Worm (Caenorhabditis elegans) whole organism, late embryonic: ENCODE measurements around the gene C01G6.3.
A peak's percentile ranks its signal among the peaks of the same experiment; 100 is the strongest.

Experiments used
- C08G9.2 ChIP-seq: sonication (generic microtip); optimal IDR thresholded peaks from 2 replicates; lab custom pipeline; 2016; ENCODE audit warnings: mild to moderate bottlenecking, missing genetic modification characterization, moderate library complexity, missing compliant biosample characterization
- C38D4.7 ChIP-seq: fragments of 200-800 bp; sonication (Bioruptor generic); optimal IDR thresholded peaks from 2 replicates; lab custom pipeline; 2018; ENCODE audit warnings: mild to moderate bottlenecking, missing genetic modification characterization, moderate library complexity, missing compliant biosample characterization
- K02D7.2 ChIP-seq: sonication (generic microtip); optimal IDR thresholded peaks from 2 replicates; lab custom pipeline; 2017; ENCODE audit warnings: mild to moderate bottlenecking, missing genetic modification characterization, missing compliant biosample characterization
- K09A11.1 ChIP-seq: sonication (generic microtip); optimal IDR thresholded peaks from 2 replicates; lab custom pipeline; 2017; ENCODE audit warnings: antibody characterized with exemption, mild to moderate bottlenecking, missing genetic modification characterization, missing compliant biosample characterization; ENCODE audit not compliant: insufficient read depth
- T23F11.4 ChIP-seq: fragments of 200-800 bp; sonication (Bioruptor generic); optimal IDR thresholded peaks from 2 replicates; lab custom pipeline; 2018; ENCODE audit warnings: mild to moderate bottlenecking, missing genetic modification characterization, missing compliant biosample characterization
- ahr-1 ChIP-seq: sonication (generic microtip); optimal IDR thresholded peaks from 2 replicates; lab custom pipeline; 2016; ENCODE audit warnings: missing genetic modification characterization, missing compliant biosample characterization
- ceh-14 ChIP-seq: sonication (generic microtip); optimal IDR thresholded peaks from 2 replicates; lab custom pipeline; 2016; ENCODE audit warnings: missing genotype, missing genetic modification characterization, missing compliant biosample characterization
- ceh-18 ChIP-seq: sonication (generic microtip); optimal IDR thresholded peaks from 2 replicates; lab custom pipeline; 2016; ENCODE audit warnings: missing genetic modification characterization, missing compliant biosample characterization
- ceh-2 ChIP-seq: sonication (generic microtip); optimal IDR thresholded peaks from 2 replicates; lab custom pipeline; 2016; ENCODE audit warnings: missing genotype, missing genetic modification characterization, missing compliant biosample characterization
- ceh-22 ChIP-seq: sonication (generic microtip); optimal IDR thresholded peaks from 2 replicates; lab custom pipeline; 2017; ENCODE audit warnings: missing biosample characterization, missing genetic modification characterization
- ceh-30 ChIP-seq: fragments of 150-350 bp; optimal IDR thresholded peaks from 2 replicates; lab custom pipeline; 2014; ENCODE audit warnings: missing biosample characterization, missing genetic modification characterization
- ceh-31 ChIP-seq: sonication (generic microtip); optimal IDR thresholded peaks from 2 replicates; lab custom pipeline; 2016; ENCODE audit warnings: missing genetic modification characterization, missing compliant biosample characterization
- ceh-34 ChIP-seq: sonication (generic microtip); optimal IDR thresholded peaks from 2 replicates; lab custom pipeline; 2016; ENCODE audit warnings: mild to moderate bottlenecking, missing genetic modification characterization, missing compliant biosample characterization
- ceh-48 ChIP-seq: sonication (generic microtip); optimal IDR thresholded peaks from 2 replicates; lab custom pipeline; 2016; ENCODE audit warnings: missing genetic modification characterization, inconsistent platforms, missing compliant biosample characterization
- ceh-6 ChIP-seq: fragments of 200-800 bp; sonication (Bioruptor generic); optimal IDR thresholded peaks from 2 replicates; lab custom pipeline; 2018; ENCODE audit warnings: mild to moderate bottlenecking, missing genetic modification characterization, missing compliant biosample characterization
- ceh-9 ChIP-seq: sonication (generic microtip); optimal IDR thresholded peaks from 2 replicates; lab custom pipeline; 2016; ENCODE audit warnings: mild to moderate bottlenecking, missing genetic modification characterization, inconsistent platforms, missing compliant biosample characterization
- dmd-4 ChIP-seq: sonication (generic microtip); optimal IDR thresholded peaks from 2 replicates; lab custom pipeline; 2016; ENCODE audit warnings: borderline replicate concordance, missing genetic modification characterization, missing compliant biosample characterization
- dve-1 ChIP-seq: sonication (generic microtip); optimal IDR thresholded peaks from 2 replicates; lab custom pipeline; 2017; ENCODE audit warnings: antibody characterized with exemption, mild to moderate bottlenecking, missing genetic modification characterization, missing compliant biosample characterization
- elt-4 ChIP-seq: sonication (generic microtip); optimal IDR thresholded peaks from 2 replicates; lab custom pipeline; 2016; ENCODE audit warnings: missing genetic modification characterization, missing compliant biosample characterization
- ets-4 ChIP-seq: sonication (generic microtip); optimal IDR thresholded peaks from 2 replicates; lab custom pipeline; 2016; ENCODE audit warnings: missing genetic modification characterization, missing compliant biosample characterization
- fax-1 ChIP-seq: sonication (generic microtip); optimal IDR thresholded peaks from 2 replicates; lab custom pipeline; 2016; ENCODE audit warnings: missing genotype, missing genetic modification characterization, missing compliant biosample characterization
- fkh-10 ChIP-seq: fragments of 150-350 bp; optimal IDR thresholded peaks from 2 replicates; lab custom pipeline; 2014; ENCODE audit warnings: missing biosample characterization, missing genetic modification reagents, missing genetic modification characterization
- fkh-6 ChIP-seq: sonication (generic microtip); optimal IDR thresholded peaks from 2 replicates; lab custom pipeline; 2016; ENCODE audit warnings: missing genetic modification characterization, missing compliant biosample characterization
- gmeb-2 ChIP-seq: sonication (generic microtip); optimal IDR thresholded peaks from 2 replicates; lab custom pipeline; 2016; ENCODE audit warnings: missing genetic modification characterization, inconsistent platforms, missing compliant biosample characterization
- hlh-13 ChIP-seq: fragments of 200-800 bp; sonication (Bioruptor generic); optimal IDR thresholded peaks from 2 replicates; lab custom pipeline; 2018; ENCODE audit warnings: mild to moderate bottlenecking, missing genetic modification characterization, missing compliant biosample characterization
- hlh-6 ChIP-seq: sonication (generic microtip); optimal IDR thresholded peaks from 2 replicates; lab custom pipeline; 2016; ENCODE audit warnings: missing genotype, missing genetic modification characterization, missing compliant biosample characterization
- lim-6 ChIP-seq: sonication (generic microtip); optimal IDR thresholded peaks from 2 replicates; lab custom pipeline; 2016; ENCODE audit warnings: missing genetic modification characterization, missing compliant biosample characterization
- lin-11 ChIP-seq: fragments of 200-800 bp; sonication (Bioruptor generic); optimal IDR thresholded peaks from 2 replicates; lab custom pipeline; 2018; ENCODE audit warnings: mild to moderate bottlenecking, missing genetic modification characterization, missing compliant biosample characterization
- madf-2 ChIP-seq: sonication (generic microtip); optimal IDR thresholded peaks from 2 replicates; lab custom pipeline; 2017; ENCODE audit warnings: missing genetic modification characterization, missing compliant biosample characterization
- nfya-1 ChIP-seq: sonication (generic microtip); optimal IDR thresholded peaks from 2 replicates; lab custom pipeline; 2017; ENCODE audit warnings: missing genetic modification characterization, mild to moderate bottlenecking, missing compliant biosample characterization, antibody characterized with exemption, moderate library complexity
- nhr-11 ChIP-seq: fragments of 150-350 bp; optimal IDR thresholded peaks from 2 replicates; lab custom pipeline; 2014; ENCODE audit warnings: missing biosample characterization, missing genetic modification characterization
- nhr-232 ChIP-seq: sonication (generic microtip); optimal IDR thresholded peaks from 2 replicates; lab custom pipeline; 2016; ENCODE audit warnings: missing genetic modification characterization, missing compliant biosample characterization
- odd-2 ChIP-seq: sonication (generic microtip); optimal IDR thresholded peaks from 2 replicates; lab custom pipeline; 2017; ENCODE audit warnings: antibody characterized with exemption, mild to moderate bottlenecking, missing genetic modification characterization, missing compliant biosample characterization
- pag-3 ChIP-seq: sonication (generic microtip); optimal IDR thresholded peaks from 2 replicates; lab custom pipeline; 2016; ENCODE audit warnings: missing compliant biosample characterization, missing genetic modification characterization, borderline replicate concordance
- pha-4 ChIP-seq: fragments of 150-350 bp; optimal IDR thresholded peaks from 2 replicates; lab custom pipeline; 2018; ENCODE audit warnings: missing biosample characterization, missing genetic modification reagents, missing genetic modification characterization
- pqm-1 ChIP-seq: sonication (generic microtip); optimal IDR thresholded peaks from 2 replicates; lab custom pipeline; 2016; ENCODE audit warnings: missing genetic modification characterization, missing compliant biosample characterization
- pros-1 ChIP-seq: fragments of 150-350 bp; optimal IDR thresholded peaks from 2 replicates; lab custom pipeline; 2014; ENCODE audit warnings: missing biosample characterization, missing genetic modification reagents, missing genetic modification characterization
- ref-2 ChIP-seq: sonication (generic microtip); optimal IDR thresholded peaks from 2 replicates; lab custom pipeline; 2016; ENCODE audit warnings: missing genetic modification characterization, missing compliant biosample characterization
- rnt-1 ChIP-seq: sonication (generic microtip); optimal IDR thresholded peaks from 2 replicates; lab custom pipeline; 2016; ENCODE audit warnings: missing genetic modification characterization, missing compliant biosample characterization
- sdc-2 ChIP-seq: sonication (generic microtip); optimal IDR thresholded peaks from 2 replicates; lab custom pipeline; 2016; ENCODE audit warnings: missing genotype, missing genetic modification characterization, missing compliant biosample characterization
- sox-2 ChIP-seq: fragments of 200-800 bp; sonication (Bioruptor generic); IDR thresholded peaks from 2 replicates; pipeline ENCODE4 v1.3.6; 2022; ENCODE audit warnings: missing genetic modification reagents, missing genetic modification characterization, missing compliant biosample characterization
- sox-4 ChIP-seq: sonication (generic microtip); optimal IDR thresholded peaks from 2 replicates; lab custom pipeline; 2017; ENCODE audit warnings: mild to moderate bottlenecking, missing genetic modification characterization, inconsistent platforms, missing compliant biosample characterization
- syd-9 ChIP-seq: sonication (generic microtip); optimal IDR thresholded peaks from 2 replicates; lab custom pipeline; 2016; ENCODE audit warnings: mild to moderate bottlenecking, missing genetic modification characterization, moderate library complexity, missing compliant biosample characterization
- tbx-2 ChIP-seq: sonication (generic microtip); optimal IDR thresholded peaks from 2 replicates; lab custom pipeline; 2016; ENCODE audit warnings: missing genetic modification characterization, missing compliant biosample characterization
- tbx-7 ChIP-seq: sonication (generic microtip); optimal IDR thresholded peaks from 2 replicates; lab custom pipeline; 2016; ENCODE audit warnings: missing genotype, missing genetic modification characterization, missing compliant biosample characterization
- ttx-3 ChIP-seq: sonication (generic microtip); optimal IDR thresholded peaks from 2 replicates; lab custom pipeline; 2016; ENCODE audit warnings: missing genetic modification reagents, missing genetic modification characterization, missing compliant biosample characterization
- unc-42 ChIP-seq: sonication (generic microtip); optimal IDR thresholded peaks from 2 replicates; lab custom pipeline; 2016; ENCODE audit warnings: missing genotype, missing genetic modification characterization, missing compliant biosample characterization
- unc-55 ChIP-seq: sonication (generic microtip); optimal IDR thresholded peaks from 2 replicates; lab custom pipeline; 2017; ENCODE audit warnings: missing biosample characterization, missing genetic modification reagents, missing genetic modification characterization
- unc-86 ChIP-seq: sonication (generic microtip); optimal IDR thresholded peaks from 2 replicates; lab custom pipeline; 2016; ENCODE audit warnings: missing genetic modification characterization, missing compliant biosample characterization
- zip-5 ChIP-seq: sonication (generic microtip); optimal IDR thresholded peaks from 2 replicates; lab custom pipeline; 2016; ENCODE audit warnings: missing genetic modification characterization, missing compliant biosample characterization
- ztf-16 ChIP-seq: sonication (generic microtip); optimal IDR thresholded peaks from 2 replicates; lab custom pipeline; 2017; ENCODE audit warnings: missing genetic modification characterization, missing compliant biosample characterization

The C01G6.3 gene

DNA sequence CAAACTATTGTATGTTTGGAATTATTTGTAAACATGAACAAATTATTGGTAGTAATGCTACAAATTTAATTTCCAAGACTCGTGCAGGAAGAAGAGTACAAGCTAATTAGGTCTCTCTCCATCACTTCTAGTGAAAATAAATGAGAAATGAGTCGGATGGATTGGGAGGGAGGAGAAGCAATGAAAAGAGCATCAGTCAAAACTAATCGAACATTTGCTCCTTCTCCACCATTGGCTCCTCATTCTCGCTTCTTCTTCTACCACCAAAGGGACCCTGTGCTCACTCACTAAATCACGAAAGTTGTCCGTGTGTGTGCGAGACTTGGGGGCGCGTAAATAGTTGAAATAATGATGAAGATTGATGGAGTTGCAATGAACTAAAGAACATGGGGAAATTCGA, 37.1 kb downstream of the C01G6.3 start:
- peak; percentile 0 for TF ChIP-seq lim-6 (tag; lab: Kevin White, UChicago)
- peak; percentile 91 for TF ChIP-seq unc-55 (GFP tag; lab: Kevin White, UChicago)
- TF ChIP-seq unc-42 (tag; lab: Kevin White, UChicago): peak; percentile 94
- TF ChIP-seq rnt-1: peak; percentile 56
- peak; percentile 66 for TF ChIP-seq ceh-14
- TF ChIP-seq nfya-1 (tag; lab: Kevin White, UChicago): peak; percentile 52
- TF ChIP-seq syd-9 (tag; lab: Kevin White, UChicago): peak; percentile 1
- TF ChIP-seq ceh-31 (tag; lab: Kevin White, UChicago): peak; percentile 52
- TF ChIP-seq C08G9.2: no peak
- no peak for TF ChIP-seq hlh-13
- TF ChIP-seq, all 69 proteins: peak for 8

ce11 chrII:9308614-9309046, 38.9 kb downstream of the C01G6.3 start:
- TF ChIP-seq ceh-48 (tag; lab: Kevin White, UChicago) (no peak), ceh-2 (tag; lab: Kevin White, UChicago) (peak; percentile 6), gmeb-2 (tag; lab: Kevin White, UChicago) (no peak), ceh-31 (tag; lab: Kevin White, UChicago) (peak; percentile 63), ceh-34 (tag; lab: Kevin White, UChicago) (peak; percentile 33), ceh-22 (tag; lab: Kevin White, UChicago) (no peak), fkh-6 (tag; lab: Kevin White, UChicago) (peak; percentile 6), ref-2 (tag; lab: Kevin White, UChicago) (peak; percentile 61), odd-2 (tag; lab: Kevin White, UChicago) (no peak), K09A11.1 (tag; lab: Kevin White, UChicago) (no peak), pqm-1 (no peak), K02D7.2 (no peak), pha-4 (tag; lab: Kevin White, UChicago) (no peak), lin-11 (tag; lab: Kevin White, UChicago) (no peak), unc-42 (tag; lab: Kevin White, UChicago) (peak; percentile 69), nhr-11 (tag; lab: Kevin White, UChicago) (no peak), sox-2 (peak; percentile 12; the same call in 1 of the 2 replicates), hlh-6 (tag; lab: Kevin White, UChicago) (no peak), tbx-7 (peak; percentile 14), ceh-9 (tag; lab: Kevin White, UChicago) (no peak), madf-2 (no peak), ttx-3 (tag; lab: Kevin White, UChicago) (no peak), dve-1 (tag; lab: Kevin White, UChicago) (no peak), tbx-2 (peak; percentile 90), nhr-232 (tag; lab: Kevin White, UChicago) (no peak), ceh-18 (no peak), ahr-1 (tag; lab: Kevin White, UChicago) (no peak), lim-6 (tag; lab: Kevin White, UChicago) (no peak), C38D4.7 (GFP tag; lab: Kevin White, UChicago) (no peak), syd-9 (tag; lab: Kevin White, UChicago) (peak; percentile 53), dmd-4 (no peak), ets-4 (tag; lab: Kevin White, UChicago) (no peak), nfya-1 (tag; lab: Kevin White, UChicago) (peak; percentile 27), T23F11.4 (GFP tag; lab: Kevin White, UChicago) (no peak), unc-55 (GFP tag; lab: Kevin White, UChicago) (peak; percentile 98), ztf-16 (tag; lab: Kevin White, UChicago) (peak; percentile 45), ceh-6 (GFP tag; lab: Kevin White, UChicago) (no peak), unc-86 (tag; lab: Kevin White, UChicago) (no peak), ceh-30 (tag; lab: Kevin White, UChicago) (no peak), C08G9.2 (no peak), pag-3 (tag; lab: Kevin White, UChicago) (no peak), zip-5 (no peak), fkh-10 (GFP tag; lab: Kevin White, UChicago) (no peak), pros-1 (tag; lab: Kevin White, UChicago) (no peak), elt-4 (no peak), sox-4 (no peak), fax-1 (tag; lab: Kevin White, UChicago) (no peak), sdc-2 (tag; lab: Kevin White, UChicago) (peak; percentile 39)
